Worm (Caenorhabditis elegans): ENCODE data around the gene mrps-34.

mrps-34 gene

ce11 chrIII:4494541-4495010 is 47.7 kb downstream of the mrps-34 start (continued):
- peak; percentile 12 for TF ChIP-seq pag-3 (tag; optimal IDR thresholded peaks at IDR 0.05; ENCODE audit: borderline replicate concordance, insufficient read depth)
- no peak for TF ChIP-seq vab-15 (tag; optimal IDR thresholded peaks at IDR 0.05)
- TF ChIP-seq hlh-17 (GFP tag; optimal IDR thresholded peaks at IDR 0.05; ENCODE audit: borderline replicate concordance): no peak
- no peak for TF ChIP-seq F16B12.6 (tag; optimal IDR thresholded peaks at IDR 0.05)
- no peak for TF ChIP-seq nhr-12 (tag; optimal IDR thresholded peaks at IDR 0.05)
- no peak for TF ChIP-seq ama-1 (optimal IDR thresholded peaks at IDR 0.05)
- peak; percentile 37 for TF ChIP-seq nhr-47 (tag; optimal IDR thresholded peaks at IDR 0.05)
- no peak for TF ChIP-seq efl-3 (GFP tag; optimal IDR thresholded peaks at IDR 0.05)
- TF ChIP-seq ceh-63 (GFP tag; optimal IDR thresholded peaks at IDR 0.05): no peak
- no peak for TF ChIP-seq irx-1 (tag; optimal IDR thresholded peaks at IDR 0.05)
- no peak for TF ChIP-seq sup-37 (GFP tag; optimal IDR thresholded peaks at IDR 0.05)
- peak; percentile 15 for TF ChIP-seq mep-1 (tag; optimal IDR thresholded peaks at IDR 0.05)
- no peak for TF ChIP-seq ceh-88 (GFP tag; IDR thresholded peaks at IDR 0.05)
- TF ChIP-seq ces-1 (GFP tag; optimal IDR thresholded peaks at IDR 0.05): no peak
- no peak for TF ChIP-seq Y116A8C.19 (tag; optimal IDR thresholded peaks at IDR 0.05; ENCODE audit: borderline replicate concordance)
- peak; percentile 75 for TF ChIP-seq nhr-71 (tag; optimal IDR thresholded peaks at IDR 0.05)
- TF ChIP-seq tlp-1 (tag; optimal IDR thresholded peaks at IDR 0.05): no peak
- TF ChIP-seq sptf-1 (tag; optimal IDR thresholded peaks at IDR 0.05): no peak
- TF ChIP-seq lsy-2 (tag; optimal IDR thresholded peaks at IDR 0.05): peak; percentile 26 to 63
- TF ChIP-seq lin-39 (tag; optimal IDR thresholded peaks at IDR 0.05): no peak

ce11 chrIII:4493008-4493777 is 49.1 kb downstream of the mrps-34 start:
- TF ChIP-seq ets-5 (GFP tag; IDR thresholded peaks at IDR 0.05) (0 out of 2 replicates have a peak, but pooled peaks have one; percentile 51), efl-1 (optimal IDR thresholded peaks at IDR 0.05) (no peak), efl-1 (GFP tag; optimal IDR thresholded peaks at IDR 0.05 in 1 of 2) (peak in 1 of 2 experiments; percentile 3), ceh-63 (GFP tag; optimal IDR thresholded peaks at IDR 0.05) (no peak), nhr-71 (tag; optimal IDR thresholded peaks at IDR 0.05) (no peak), elt-2 (tag; optimal IDR thresholded peaks at IDR 0.05) (peak; percentile 61), ztf-11 (tag; optimal IDR thresholded peaks at IDR 0.05) (no peak)

Measured in whole organism, L1 larva.